Fruit fly (Drosophila melanogaster) whole organism, wandering third instar larva: Measurements from ENCODE around the gene comm3.

ENCODE experiments used
- Abd-B ChIP-seq: fragments of >200 bp; optimal IDR thresholded peaks from 2 replicates; lab custom pipeline; 2017; ENCODE audit warnings: missing biosample characterization, missing genetic modification characterization
- CG32264 ChIP-seq: fragments of 200-800 bp; sonication (Bioruptor generic); optimal IDR thresholded peaks from 2 replicates; lab custom pipeline; 2016; ENCODE audit warnings: missing biosample characterization, missing genetic modification characterization
- CG9705 ChIP-seq: fragments of 200-800 bp; sonication (Bioruptor generic); optimal IDR thresholded peaks from 2 replicates; lab custom pipeline; 2018; ENCODE audit warnings: missing biosample characterization, mild to moderate bottlenecking, missing genetic modification characterization
- CrebA ChIP-seq: fragments of 200-800 bp; sonication (Bioruptor generic); optimal IDR thresholded peaks from 2 replicates; lab custom pipeline; 2016; ENCODE audit warnings: missing biosample characterization, mild to moderate bottlenecking, missing genetic modification characterization, borderline replicate concordance
- Dfd ChIP-seq: fragments of >200 bp; optimal IDR thresholded peaks from 2 replicates; lab custom pipeline; 2017; ENCODE audit warnings: missing biosample characterization, missing genetic modification characterization
- Dif ChIP-seq: fragments of 200-275, 200-300 bp; sonication (Bioruptor generic); optimal IDR thresholded peaks from 2 replicates; lab custom pipeline; 2018; ENCODE audit warnings: missing biosample characterization, missing genetic modification characterization; ENCODE audit not compliant: partially characterized antibody
- GATAd ChIP-seq: sonication (Bioruptor generic); optimal IDR thresholded peaks from 2 replicates; lab custom pipeline; 2016; ENCODE audit warnings: missing biosample characterization, missing genetic modification characterization
- HLH106 ChIP-seq: fragments of 200-800 bp; optimal IDR thresholded peaks from 3 replicates; lab custom pipeline; 2019; ENCODE audit warnings: missing biosample characterization, mild to moderate bottlenecking, missing genetic modification characterization, moderate library complexity
- Hnf4 ChIP-seq: fragments of 200-800 bp; sonication (Bioruptor generic); optimal IDR thresholded peaks from 2 replicates; lab custom pipeline; 2016; ENCODE audit warnings: missing biosample characterization, mild to moderate bottlenecking, missing genetic modification characterization
- Hr78 ChIP-seq: fragments of >200 bp; optimal IDR thresholded peaks from 2 replicates; lab custom pipeline; 2017; ENCODE audit warnings: missing biosample characterization, missing genetic modification characterization
- Hr83 ChIP-seq: fragments of 200-300 bp; sonication (Bioruptor generic); optimal IDR thresholded peaks from 2 replicates; lab custom pipeline; 2016; ENCODE audit warnings: missing biosample characterization, mild to moderate bottlenecking, missing genetic modification characterization, moderate library complexity; ENCODE audit not compliant: poor library complexity, severe bottlenecking
- Jra ChIP-seq: sonication (Bioruptor generic); optimal IDR thresholded peaks from 2 replicates; lab custom pipeline; 2016; ENCODE audit warnings: missing biosample characterization, missing genetic modification characterization
- Mio ChIP-seq: sonication (Bioruptor generic); optimal IDR thresholded peaks from 2 replicates; lab custom pipeline; 2016; ENCODE audit warnings: missing biosample characterization, missing genetic modification characterization
- Myc ChIP-seq: fragments of >200 bp; optimal IDR thresholded peaks from 2 replicates; lab custom pipeline; 2017
- N ChIP-seq: fragments of >200 bp; optimal IDR thresholded peaks from 2 replicates; lab custom pipeline; 2018; ENCODE audit warnings: missing biosample characterization, missing external identifiers, missing genetic modification characterization
- OdsH ChIP-seq: fragments of 200-800 bp; sonication (Bioruptor generic); optimal IDR thresholded peaks from 2 replicates; lab custom pipeline; 2016; ENCODE audit warnings: missing biosample characterization, mild to moderate bottlenecking, missing genetic modification characterization
- Rel ChIP-seq, 2 experiments: fragments of 200-800 bp; sonication (Bioruptor generic) in 1 of 2; optimal IDR thresholded peaks; 2 replicates in 1 of 2; 3 replicates in 1 of 2; lab custom pipeline; 2016 to 2019; ENCODE audit warnings: mild to moderate bottlenecking in 2 of 2, missing biosample characterization in 2 of 2, missing genetic modification characterization in 2 of 2, moderate library complexity in 1 of 2
- Sp1 ChIP-seq: fragments of 200-800 bp; sonication (Bioruptor generic); optimal IDR thresholded peaks from 3 replicates; lab custom pipeline; 2019; ENCODE audit warnings: missing biosample characterization, mild to moderate bottlenecking, missing genetic modification characterization, moderate library complexity
- Vsx2 ChIP-seq: fragments of 200-300, 225-300 bp; sonication (Bioruptor generic); optimal IDR thresholded peaks from 2 replicates; lab custom pipeline; 2018; ENCODE audit warnings: missing biosample characterization, missing genetic modification characterization; ENCODE audit not compliant: partially characterized antibody
- br ChIP-seq: fragments of 200-800 bp; sonication (Bioruptor generic); optimal IDR thresholded peaks from 2 replicates; lab custom pipeline; 2016; ENCODE audit warnings: missing biosample characterization, missing genetic modification characterization
- brk ChIP-seq: fragments of 200-800 bp; sonication (Bioruptor generic); optimal IDR thresholded peaks from 2 replicates; lab custom pipeline; 2016; ENCODE audit warnings: missing biosample characterization, mild to moderate bottlenecking, missing genetic modification characterization
- dl ChIP-seq, 2 experiments: fragments of 175-275, 200-275 bp in 1 of 2; fragments of 200-275 bp in 1 of 2; sonication (Bioruptor generic); optimal IDR thresholded peaks; lab custom pipeline; 2018; ENCODE audit warnings: mild to moderate bottlenecking in 2 of 2, missing biosample characterization in 2 of 2, missing genetic modification characterization in 2 of 2, moderate library complexity in 2 of 2; ENCODE audit not compliant: partially characterized antibody in 2 of 2, insufficient read depth in 1 of 2
- dmrt93B ChIP-seq: fragments of 200-800 bp; sonication (Bioruptor generic); optimal IDR thresholded peaks from 2 replicates; lab custom pipeline; 2018; ENCODE audit warnings: missing biosample characterization, mild to moderate bottlenecking, missing genetic modification characterization
- dsf ChIP-seq: sonication (Bioruptor generic); optimal IDR thresholded peaks from 2 replicates; lab custom pipeline; 2016; ENCODE audit warnings: missing biosample characterization, missing genetic modification characterization, borderline replicate concordance
- ey ChIP-seq: fragments of 200-800 bp; sonication (Bioruptor generic); optimal IDR thresholded peaks from 2 replicates; lab custom pipeline; 2016; ENCODE audit warnings: missing biosample characterization, missing genetic modification characterization
- foxo ChIP-seq, 2 experiments: fragments of 200-800 bp; sonication (Bioruptor generic); optimal IDR thresholded peaks; 2 replicates in 1 of 2; 3 replicates in 1 of 2; lab custom pipeline; 2016 to 2017; ENCODE audit warnings: missing biosample characterization in 2 of 2, missing genetic modification characterization in 2 of 2
- fru ChIP-seq: fragments of 200-800 bp; sonication (Bioruptor generic); optimal IDR thresholded peaks from 3 replicates; lab custom pipeline; 2016; ENCODE audit warnings: missing biosample characterization, mild to moderate bottlenecking, missing genetic modification characterization
- h ChIP-seq: fragments of 200-800 bp; sonication (Bioruptor generic); optimal IDR thresholded peaks from 3 replicates; lab custom pipeline; 2016; ENCODE audit warnings: missing biosample characterization, mild to moderate bottlenecking, missing genetic modification characterization
- jim ChIP-seq: fragments of 175-275, 200-325 bp; sonication (Bioruptor generic); optimal IDR thresholded peaks from 2 replicates; lab custom pipeline; 2016; ENCODE audit warnings: missing biosample characterization, mild to moderate bottlenecking, missing genetic modification characterization
- lola ChIP-seq: fragments of >200 bp; optimal IDR thresholded peaks from 2 replicates; lab custom pipeline; 2017; ENCODE audit warnings: missing biosample characterization, missing genetic modification characterization
- pan ChIP-seq: fragments of >200 bp; optimal IDR thresholded peaks from 2 replicates; lab custom pipeline; 2017
- psq ChIP-seq: fragments of 200-800 bp; sonication (Bioruptor generic); optimal IDR thresholded peaks from 3 replicates; lab custom pipeline; 2017; ENCODE audit warnings: missing biosample characterization, mild to moderate bottlenecking, missing genetic modification characterization, moderate library complexity
- rgr ChIP-seq: fragments of 200-800 bp; sonication (Bioruptor generic); optimal IDR thresholded peaks from 3 replicates; lab custom pipeline; 2016; ENCODE audit warnings: missing biosample characterization, mild to moderate bottlenecking, missing genetic modification characterization
- sage ChIP-seq: fragments of 200-800 bp; sonication (Bioruptor generic); optimal IDR thresholded peaks from 2 replicates; lab custom pipeline; 2016; ENCODE audit warnings: missing biosample characterization, mild to moderate bottlenecking, missing genetic modification characterization
- sv ChIP-seq: fragments of 200-800 bp; sonication (Bioruptor generic); optimal IDR thresholded peaks from 3 replicates; lab custom pipeline; 2016; ENCODE audit warnings: missing biosample characterization, missing genetic modification characterization
- tai ChIP-seq: sonication (Bioruptor generic); optimal IDR thresholded peaks from 2 replicates; lab custom pipeline; 2016; ENCODE audit warnings: missing biosample characterization, missing genetic modification characterization
- usp ChIP-seq: fragments of >200 bp; optimal IDR thresholded peaks from 2 replicates; lab custom pipeline; 2017; ENCODE audit warnings: missing biosample characterization, missing genetic modification characterization
- woc ChIP-seq: sonication (Bioruptor generic); optimal IDR thresholded peaks from 2 replicates; lab custom pipeline; 2016; ENCODE audit warnings: missing biosample characterization, mild to moderate bottlenecking, missing genetic modification characterization

Gene comm3

dm6 chr3L:15639978-15640377, 7.6 kb downstream of the comm3 start:
- TF ChIP-seq dmrt93B (GFP tag; lab: Kevin White, UChicago), result no peak
- no peak for TF ChIP-seq foxo (GFP tag; optimal IDR thresholded peaks at IDR 0.05; lab: Kevin White, UChicago)
- no peak for TF ChIP-seq tai
- TF ChIP-seq pan, result no peak
- no peak for TF ChIP-seq sv
- TF ChIP-seq Abd-B, result no peak
- TF ChIP-seq CrebA (GFP tag; lab: Kevin White, UChicago), result no peak
- TF ChIP-seq Hr83 (GFP tag; lab: Kevin White, UChicago), result no peak
- no peak for TF ChIP-seq usp (GFP tag; lab: Kevin White, UChicago)
- no peak for TF ChIP-seq sage
- no peak for TF ChIP-seq jim (GFP tag; lab: Kevin White, UChicago)
- no peak for TF ChIP-seq Dfd (GFP tag; lab: Kevin White, UChicago)
- no peak for TF ChIP-seq Jra (GFP tag; lab: Kevin White, UChicago)
- TF ChIP-seq OdsH (GFP tag; lab: Kevin White, UChicago), result no peak
- no peak for TF ChIP-seq br (GFP tag; lab: Kevin White, UChicago)
- no peak for TF ChIP-seq woc (GFP tag; lab: Kevin White, UChicago)
- TF ChIP-seq Rel (GFP tag; optimal IDR thresholded peaks at IDR 0.05; lab: Kevin White, UChicago), result no peak
- no peak for TF ChIP-seq Rel (tag; optimal IDR thresholded peaks at IDR 0.05; lab: Kevin White, UChicago)
- TF ChIP-seq CG32264 (GFP tag; lab: Kevin White, UChicago), result no peak
- no peak for TF ChIP-seq Hr78 (GFP tag; lab: Kevin White, UChicago)
- TF ChIP-seq fru (GFP tag; lab: Kevin White, UChicago), result no peak

- TF ChIP-seq dmrt93B (GFP tag; lab: Kevin White, UChicago) (no peak), dl (GFP tag; optimal IDR thresholded peaks at IDR 0.05; lab: Kevin White, UChicago; ENCODE audit: insufficient read depth in 1 of 2, partially characterized antibody in 2 of 2) (no peak), pan (no peak), tai (no peak), sage (no peak)
These were observed 9.0 kb downstream of the comm3 start for dm6 chr3L:15638524-15638923.

DNA sequence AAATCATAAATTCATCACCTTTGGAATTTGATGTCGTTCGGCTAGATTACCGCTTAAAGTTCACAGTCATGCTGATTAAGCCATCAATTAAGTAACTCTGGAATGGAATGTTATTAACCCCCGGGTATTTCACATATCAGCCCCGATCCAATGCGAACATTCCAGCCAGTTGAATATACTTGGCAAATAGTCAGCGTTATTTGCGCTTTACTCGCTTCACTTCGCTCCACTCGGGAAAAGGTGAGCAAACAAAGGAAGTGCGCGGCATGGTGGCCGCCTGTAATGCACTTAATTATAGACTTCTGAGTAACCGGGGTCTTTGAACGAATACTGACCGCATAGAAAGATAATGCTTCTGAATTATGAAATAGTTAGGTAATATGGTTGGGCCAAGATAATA, 9.9 kb downstream of the comm3 start:
- TF ChIP-seq GATAd (no peak), Hr78 (GFP tag; lab: Kevin White, UChicago) (no peak), fru (GFP tag; lab: Kevin White, UChicago) (peak; percentile 47), dsf (GFP tag; lab: Kevin White, UChicago) (no peak), dmrt93B (GFP tag; lab: Kevin White, UChicago) (no peak), OdsH (GFP tag; lab: Kevin White, UChicago) (peak; percentile 48), Abd-B (no peak), psq (GFP tag; lab: Kevin White, UChicago) (no peak), CrebA (GFP tag; lab: Kevin White, UChicago) (no peak), ey (GFP tag; lab: Kevin White, UChicago) (no peak), usp (GFP tag; lab: Kevin White, UChicago) (no peak), Hnf4 (GFP tag; lab: Kevin White, UChicago) (peak; percentile 49), brk (peak; percentile 22), jim (GFP tag; lab: Kevin White, UChicago) (peak; percentile 11), Dif (GFP tag; lab: Kevin White, UChicago) (no peak), CG32264 (GFP tag; lab: Kevin White, UChicago) (no peak), lola (GFP tag; lab: Kevin White, UChicago) (no peak), Jra (GFP tag; lab: Kevin White, UChicago) (peak; percentile 11), HLH106 (tag; lab: Kevin White, UChicago) (no peak), Myc (lab: Kevin White, UChicago) (no peak), Rel (GFP tag; optimal IDR thresholded peaks at IDR 0.05; lab: Kevin White, UChicago) (no peak), Rel (tag; optimal IDR thresholded peaks at IDR 0.05; lab: Kevin White, UChicago) (peak; percentile 42), Vsx2 (GFP tag; lab: Kevin White, UChicago) (no peak), dl (GFP tag; optimal IDR thresholded peaks at IDR 0.05; lab: Kevin White, UChicago; ENCODE audit: insufficient read depth in 1 of 2, partially characterized antibody in 2 of 2) (no peak), tai (peak; percentile 35), foxo (GFP tag; optimal IDR thresholded peaks at IDR 0.05; lab: Kevin White, UChicago) (peak in 1 of 2 experiments; percentile 21), br (GFP tag; lab: Kevin White, UChicago) (peak; percentile 39), sv (no peak), Hr83 (GFP tag; lab: Kevin White, UChicago) (peak; percentile 92), CG9705 (GFP tag; lab: Kevin White, UChicago) (no peak), Sp1 (GFP tag; lab: Kevin White, UChicago) (no peak), sage (no peak), woc (GFP tag; lab: Kevin White, UChicago) (no peak), Dfd (GFP tag; lab: Kevin White, UChicago) (no peak), rgr (GFP tag; lab: Kevin White, UChicago) (peak; percentile 65), pan (no peak), Mio (GFP tag; lab: Kevin White, UChicago) (no peak), h (GFP tag; lab: Kevin White, UChicago) (peak; percentile 76), N (GFP tag; lab: Kevin White, UChicago) (no peak)
- TF ChIP-seq, all 38 proteins: peak for 13
